Worm (Caenorhabditis elegans): Measurements from ENCODE around the gene rcd-1.

Gene rcd-1

ce11 chrII:3786538-3786937 is 32.8 kb downstream of the rcd-1 start (continued):
- TF ChIP-seq swsn-7 (tag; optimal IDR thresholded peaks at IDR 0.05) (no peak), lir-3 (tag; optimal IDR thresholded peaks at IDR 0.05; ENCODE audit: poor library complexity) (no peak), Y116A8C.19 (tag; optimal IDR thresholded peaks at IDR 0.05; ENCODE audit: borderline replicate concordance) (no peak), nhr-47 (tag; optimal IDR thresholded peaks at IDR 0.05) (no peak), lsy-2 (tag; optimal IDR thresholded peaks at IDR 0.05) (peak in 1 of 2 experiments; percentile 58), sptf-1 (tag; optimal IDR thresholded peaks at IDR 0.05) (no peak), ceh-88 (GFP tag; IDR thresholded peaks at IDR 0.05) (no peak), pax-3 (tag; optimal IDR thresholded peaks at IDR 0.05) (peak; percentile 79), mef-2 (tag; optimal IDR thresholded peaks at IDR 0.05) (no peak), pqm-1 (tag; optimal IDR thresholded peaks at IDR 0.05) (peak; percentile 99), unc-86 (tag; optimal IDR thresholded peaks at IDR 0.05) (no peak), lin-15B (tag; optimal IDR thresholded peaks at IDR 0.05) (no peak), fkh-10 (GFP tag; optimal IDR thresholded peaks at IDR 0.05) (no peak), pag-3 (tag; optimal IDR thresholded peaks at IDR 0.05; ENCODE audit: borderline replicate concordance, insufficient read depth) (no peak), skn-1 (tag; optimal IDR thresholded peaks at IDR 0.05) (no peak), blmp-1 (tag; optimal IDR thresholded peaks at IDR 0.05) (no peak), nhr-77 (tag; optimal IDR thresholded peaks at IDR 0.05) (no peak), tlp-1 (tag; optimal IDR thresholded peaks at IDR 0.05) (peak; percentile 91), sup-37 (GFP tag; optimal IDR thresholded peaks at IDR 0.05) (no peak), unc-30 (tag; optimal IDR thresholded peaks at IDR 0.05) (no peak), nhr-84 (tag; optimal IDR thresholded peaks at IDR 0.05) (no peak), ces-1 (GFP tag; optimal IDR thresholded peaks at IDR 0.05) (no peak), nhr-71 (tag; optimal IDR thresholded peaks at IDR 0.05) (no peak), isw-1 (GFP tag; IDR thresholded peaks at IDR 0.05) (no peak), hlh-17 (GFP tag; optimal IDR thresholded peaks at IDR 0.05; ENCODE audit: borderline replicate concordance) (no peak), ztf-4 (tag; optimal IDR thresholded peaks at IDR 0.05) (no peak), aly-2 (tag; optimal IDR thresholded peaks at IDR 0.05) (no peak), sox-4 (tag; optimal IDR thresholded peaks at IDR 0.05) (no peak), irx-1 (tag; optimal IDR thresholded peaks at IDR 0.05) (no peak), nhr-90 (tag; optimal IDR thresholded peaks at IDR 0.05; ENCODE audit: poor library complexity) (peak; percentile 47)

- TF ChIP-seq ztf-11 (tag; optimal IDR thresholded peaks at IDR 0.05): no peak
Measured at ce11 chrII:3787151-3787550, 33.5 kb downstream of the rcd-1 start, which contains the start of gene T24E12.13. TSS of gene T24E12.13 (plus strand) at chrII:3787451.

ce11 chrII:3788356-3788962 is 34.8 kb downstream of the rcd-1 start:
- TF ChIP-seq efl-1 (optimal IDR thresholded peaks at IDR 0.05) (no peak), efl-1 (GFP tag; optimal IDR thresholded peaks at IDR 0.05 in 1 of 2) (peak in 1 of 2 experiments; percentile 78), skn-1 (tag; optimal IDR thresholded peaks at IDR 0.05) (no peak), elt-2 (tag; optimal IDR thresholded peaks at IDR 0.05) (peak; percentile 77)

ce11 chrII:3793336-3793735 is 39.6 kb downstream of the rcd-1 start, which contains the start of gene fbxb-99:
TSS of gene fbxb-99 (minus strand) at chrII:3793436.
- no peak for TF ChIP-seq pqm-1 (tag; optimal IDR thresholded peaks at IDR 0.05)
- TF ChIP-seq snpc-4 (tag; optimal IDR thresholded peaks at IDR 0.05): no peak
- TF ChIP-seq nhr-47 (tag; optimal IDR thresholded peaks at IDR 0.05): no peak
- TF ChIP-seq hlh-4 (tag; optimal IDR thresholded peaks at IDR 0.05): no peak
- no peak for TF ChIP-seq mab-9 (GFP tag; IDR thresholded peaks at IDR 0.05)
- no peak for TF ChIP-seq lin-13 (GFP tag; optimal IDR thresholded peaks at IDR 0.05)
- no peak for TF ChIP-seq ceh-90 (tag; optimal IDR thresholded peaks at IDR 0.05)
